Worm (Caenorhabditis elegans) whole organism, young adult: ENCODE measurements around the gene iars-1.

ENCODE experiments used
- D2030.7 ChIP-seq: fragments of 200-800 bp; sonication (Bioruptor generic); IDR thresholded peaks from 2 replicates; pipeline ENCODE4 v1.3.6; 2022; ENCODE audit warnings: missing genetic modification reagents, missing genetic modification characterization, missing compliant biosample characterization
- F39B2.1 ChIP-seq: fragments of 200-800 bp; sonication (Bioruptor generic); IDR thresholded peaks from 2 replicates; pipeline ENCODE4 v1.3.6; 2022; ENCODE audit warnings: missing genetic modification reagents, missing genetic modification characterization, missing compliant biosample characterization
- F57C9.4 ChIP-seq: sonication (generic microtip); optimal IDR thresholded peaks from 2 replicates; lab custom pipeline; 2017; ENCODE audit warnings: mild to moderate bottlenecking, missing genetic modification characterization, missing compliant biosample characterization
- ama-1 ChIP-seq, 3 experiments: fragments of 150-350 bp in 1 of 3; sonication (generic microtip) in 2 of 3; optimal IDR thresholded peaks; 2 replicates each; lab custom pipeline; 2014 to 2018; ENCODE audit warnings: missing biosample characterization in 2 of 3, missing genetic modification characterization in 2 of 3, missing genetic modification reagents in 2 of 3
- ceh-27 ChIP-seq: fragments of 200-800 bp; sonication (Bioruptor generic); optimal IDR thresholded peaks from 2 replicates; lab custom pipeline; 2018; ENCODE audit warnings: mild to moderate bottlenecking, missing genetic modification characterization, moderate library complexity, missing compliant biosample characterization
- mxl-1 ChIP-seq: sonication (generic microtip); optimal IDR thresholded peaks from 2 replicates; lab custom pipeline; 2016; ENCODE audit warnings: missing genetic modification characterization, missing compliant biosample characterization
- nfya-2 ChIP-seq: fragments of 200-800 bp; sonication (Bioruptor generic); IDR thresholded peaks from 2 replicates; pipeline ENCODE4 v1.3.6; 2022; ENCODE audit warnings: missing genetic modification reagents, missing genetic modification characterization, missing compliant biosample characterization
- snpc-1.3 ChIP-seq: sonication (generic microtip); optimal IDR thresholded peaks from 2 replicates; lab custom pipeline; 2017; ENCODE audit warnings: missing genetic modification characterization, mild to moderate bottlenecking, missing compliant biosample characterization, antibody characterized with exemption, moderate library complexity, missing genotype, missing genetic modification reagents; ENCODE audit not compliant: insufficient read depth
- zim-3 ChIP-seq: sonication (generic microtip); optimal IDR thresholded peaks from 2 replicates; lab custom pipeline; 2017; ENCODE audit warnings: mild to moderate bottlenecking, missing genetic modification characterization, moderate library complexity, missing compliant biosample characterization
- ztf-3 ChIP-seq: fragments of 200-800 bp; sonication (Bioruptor generic); optimal IDR thresholded peaks from 2 replicates; lab custom pipeline; 2018; ENCODE audit warnings: mild to moderate bottlenecking, missing genetic modification characterization, missing compliant biosample characterization

ce11 chrIV:10331882-10332281 lies 36.5 kb upstream of the iars-1 start:
- TF ChIP-seq zim-3 = no peak
- TF ChIP-seq ztf-3 (GFP tag; lab: Kevin White, UChicago) = no peak
- no peak for TF ChIP-seq ceh-27 (GFP tag; lab: Kevin White, UChicago)
- TF ChIP-seq snpc-1.3 (tag; lab: Kevin White, UChicago) = no peak
- no peak for TF ChIP-seq D2030.7 (GFP tag; lab: Robert Waterston, UW)
- TF ChIP-seq mxl-1 (tag; lab: Kevin White, UChicago) = no peak
- no peak for TF ChIP-seq F57C9.4 (tag; lab: Kevin White, UChicago)
- no peak for TF ChIP-seq ama-1 (optimal IDR thresholded peaks at IDR 0.05; lab: Kevin White, UChicago)
- no peak for TF ChIP-seq ama-1 (GFP tag; optimal IDR thresholded peaks at IDR 0.05; lab: Kevin White, UChicago)
- TF ChIP-seq F39B2.1 = no peak
- no peak for TF ChIP-seq nfya-2 (GFP tag; lab: Robert Waterston, UW)
